Worm (Caenorhabditis elegans): ENCODE measurements around the gene rol-3.

rol-3 gene

DNA sequence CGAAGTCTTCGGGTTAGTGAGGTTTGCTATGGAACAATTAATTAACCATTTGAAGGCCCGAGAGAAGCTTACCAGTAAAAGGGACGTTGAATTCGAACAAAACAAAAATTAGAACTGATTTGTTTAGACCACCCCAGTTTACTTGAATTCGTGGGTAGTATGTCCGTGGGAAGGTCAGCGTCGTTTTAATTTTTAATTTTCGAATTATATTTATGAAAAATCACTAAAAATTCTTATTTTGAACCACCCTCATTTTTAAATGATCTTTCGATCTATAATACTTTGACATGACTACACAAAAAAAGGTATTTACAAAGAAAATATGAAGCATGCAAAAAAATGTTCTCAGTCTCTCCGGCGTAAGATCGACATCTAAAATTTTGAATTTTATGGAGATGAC lies 7.2 kb upstream of the rol-3 start, which contains the start of gene C16D9.5:
C16D9.5 (minus strand) TSS at position 101 of the 400 bp plus-strand sequence.
- TF ChIP-seq gmeb-1 (tag; optimal IDR thresholded peaks at IDR 0.05): no peak
- no peak for TF ChIP-seq nhr-77 (tag; optimal IDR thresholded peaks at IDR 0.05)
- no peak for TF ChIP-seq sma-3 (GFP tag; optimal IDR thresholded peaks at IDR 0.05)
- TF ChIP-seq F13H6.1 (tag; optimal IDR thresholded peaks at IDR 0.05): no peak
- TF ChIP-seq ceh-82 (tag; optimal IDR thresholded peaks at IDR 0.05): no peak
- no peak for TF ChIP-seq R02D3.7 (tag; optimal IDR thresholded peaks at IDR 0.05)
- TF ChIP-seq fos-1 (tag; optimal IDR thresholded peaks at IDR 0.05): no peak
- no peak for TF ChIP-seq crh-2 (tag; optimal IDR thresholded peaks at IDR 0.05)
- no peak for TF ChIP-seq blmp-1 (tag; optimal IDR thresholded peaks at IDR 0.05; ENCODE audit: insufficient read depth)
- TF ChIP-seq peb-1 (tag; optimal IDR thresholded peaks at IDR 0.05): no peak
- TF ChIP-seq snpc-4 (tag; optimal IDR thresholded peaks at IDR 0.05): no peak
- TF ChIP-seq alr-1 (tag; optimal IDR thresholded peaks at IDR 0.05): no peak
- TF ChIP-seq unc-39 (tag; optimal IDR thresholded peaks at IDR 0.05): no peak
- TF ChIP-seq nhr-11 (tag; optimal IDR thresholded peaks at IDR 0.05): no peak
- TF ChIP-seq nhr-25 (tag; optimal IDR thresholded peaks at IDR 0.05): no peak
- TF ChIP-seq nhr-12 (tag; optimal IDR thresholded peaks at IDR 0.05): no peak
- no peak for TF ChIP-seq dmd-4 (tag; optimal IDR thresholded peaks at IDR 0.05)
- no peak for TF ChIP-seq mbf-1 (tag; optimal IDR thresholded peaks at IDR 0.05)
- no peak for TF ChIP-seq elt-3 (tag; optimal IDR thresholded peaks at IDR 0.05)
- TF ChIP-seq sem-4 (tag; optimal IDR thresholded peaks at IDR 0.05): no peak

DNA sequence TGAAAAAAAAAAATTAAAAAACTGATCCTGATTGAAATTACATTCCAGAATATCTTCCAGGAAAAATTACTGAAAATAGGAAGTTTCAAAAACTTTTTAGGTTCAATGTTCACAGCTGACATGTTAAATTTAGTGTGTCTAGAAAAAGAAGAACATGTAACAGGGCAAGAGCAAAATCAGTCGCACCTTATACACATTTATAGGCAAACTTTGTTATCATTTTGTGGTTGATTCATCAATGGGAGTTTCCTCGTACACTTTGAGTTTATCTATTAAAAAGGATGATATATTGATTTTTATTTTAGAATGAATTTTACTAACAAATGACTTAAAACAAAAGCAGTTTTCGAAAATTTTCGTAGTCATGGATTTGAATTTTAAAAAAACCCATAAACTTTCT lies 5.0 kb upstream of the rol-3 start:
- TF ChIP-seq snpc-4 (tag; optimal IDR thresholded peaks at IDR 0.05) (no peak), fos-1 (tag; optimal IDR thresholded peaks at IDR 0.05) (peak; percentile 73)

DNA sequence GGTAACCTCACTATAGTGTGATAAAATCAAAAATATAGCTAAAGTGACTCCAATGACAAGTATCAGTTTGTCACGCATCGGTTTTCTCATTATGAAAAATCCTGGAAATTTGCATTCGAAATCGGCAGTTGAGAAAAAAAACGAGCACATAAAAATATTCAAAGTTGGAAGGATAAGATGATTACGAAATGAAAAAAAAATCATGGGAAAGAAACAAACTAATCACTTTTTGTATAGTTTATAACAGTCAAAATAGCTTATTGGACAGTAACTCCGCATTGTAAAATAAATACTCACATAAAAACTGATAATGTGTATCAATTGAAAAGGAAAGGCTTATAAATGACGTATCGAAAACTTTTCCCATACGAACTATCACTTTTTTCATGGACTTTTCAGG lies 4.6 kb upstream of the rol-3 start, which contains the start of gene C16D9.4:
C16D9.4 (minus strand) TSS at position 101 of the 400 bp plus-strand sequence.
- TF ChIP-seq mdl-1 (tag; optimal IDR thresholded peaks at IDR 0.05): no peak
- TF ChIP-seq peb-1 (tag; optimal IDR thresholded peaks at IDR 0.05): no peak
- TF ChIP-seq R02D3.7 (tag; optimal IDR thresholded peaks at IDR 0.05): no peak
- TF ChIP-seq nhr-21 (tag; optimal IDR thresholded peaks at IDR 0.05): no peak
- no peak for TF ChIP-seq unc-39 (tag; optimal IDR thresholded peaks at IDR 0.05)
- TF ChIP-seq sma-9 (GFP tag; optimal IDR thresholded peaks at IDR 0.05): no peak
- no peak for TF ChIP-seq sma-9 (tag; optimal IDR thresholded peaks at IDR 0.05)
- no peak for TF ChIP-seq sma-3 (GFP tag; optimal IDR thresholded peaks at IDR 0.05)
- no peak for TF ChIP-seq crh-2 (tag; optimal IDR thresholded peaks at IDR 0.05)
- no peak for TF ChIP-seq elt-1 (tag; optimal IDR thresholded peaks at IDR 0.05)
- no peak for TF ChIP-seq F13H6.1 (tag; optimal IDR thresholded peaks at IDR 0.05)
- no peak for TF ChIP-seq nhr-129 (tag; optimal IDR thresholded peaks at IDR 0.05)
- no peak for TF ChIP-seq nhr-6 (tag; optimal IDR thresholded peaks at IDR 0.05)
- no peak for TF ChIP-seq gmeb-1 (tag; optimal IDR thresholded peaks at IDR 0.05)
- TF ChIP-seq ztf-11 (tag; optimal IDR thresholded peaks at IDR 0.05): no peak
- TF ChIP-seq C34F6.9 (tag; optimal IDR thresholded peaks at IDR 0.05): no peak
- TF ChIP-seq ZK546.5 (tag; optimal IDR thresholded peaks at IDR 0.05): no peak
- TF ChIP-seq mab-5 (tag; optimal IDR thresholded peaks at IDR 0.05): no peak
- no peak for TF ChIP-seq dmd-4 (tag; optimal IDR thresholded peaks at IDR 0.05)
- TF ChIP-seq egl-27 (tag; optimal IDR thresholded peaks at IDR 0.05): no peak

DNA sequence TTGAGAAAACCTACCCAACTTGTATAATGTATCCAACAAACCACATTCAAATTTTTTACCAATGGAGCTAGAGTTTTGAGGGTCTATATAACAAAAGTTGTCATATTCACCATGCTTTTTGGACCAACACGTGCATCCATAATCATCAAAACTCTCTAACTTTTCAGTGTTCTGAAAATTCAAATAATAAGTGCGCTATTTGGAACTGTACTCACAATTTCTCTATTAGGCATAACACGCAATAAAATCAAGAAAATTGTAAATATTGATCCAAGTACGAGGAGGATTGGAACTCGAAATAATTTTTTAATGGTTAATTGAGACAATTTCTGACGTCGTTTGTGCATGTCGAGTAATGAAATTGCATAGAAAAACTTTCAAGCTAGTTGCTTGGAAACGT lies 1.7 kb upstream of the rol-3 start, which contains the start of gene C16D9.3:
C16D9.3 (minus strand) TSS at position 101 of the 400 bp plus-strand sequence.
- no peak for TF ChIP-seq ZK546.5 (tag; optimal IDR thresholded peaks at IDR 0.05)
- TF ChIP-seq C34F6.9 (tag; optimal IDR thresholded peaks at IDR 0.05): no peak
- TF ChIP-seq nhr-12 (tag; optimal IDR thresholded peaks at IDR 0.05): no peak
- no peak for TF ChIP-seq peb-1 (tag; optimal IDR thresholded peaks at IDR 0.05)
- no peak for TF ChIP-seq nhr-237 (tag; optimal IDR thresholded peaks at IDR 0.05)
- no peak for TF ChIP-seq ztf-11 (tag; optimal IDR thresholded peaks at IDR 0.05)
- TF ChIP-seq snpc-4 (tag; optimal IDR thresholded peaks at IDR 0.05): no peak
- TF ChIP-seq sem-4 (tag; optimal IDR thresholded peaks at IDR 0.05): no peak
- no peak for TF ChIP-seq ama-1 (optimal IDR thresholded peaks at IDR 0.05)
- TF ChIP-seq nhr-25 (tag; optimal IDR thresholded peaks at IDR 0.05): no peak

DNA sequence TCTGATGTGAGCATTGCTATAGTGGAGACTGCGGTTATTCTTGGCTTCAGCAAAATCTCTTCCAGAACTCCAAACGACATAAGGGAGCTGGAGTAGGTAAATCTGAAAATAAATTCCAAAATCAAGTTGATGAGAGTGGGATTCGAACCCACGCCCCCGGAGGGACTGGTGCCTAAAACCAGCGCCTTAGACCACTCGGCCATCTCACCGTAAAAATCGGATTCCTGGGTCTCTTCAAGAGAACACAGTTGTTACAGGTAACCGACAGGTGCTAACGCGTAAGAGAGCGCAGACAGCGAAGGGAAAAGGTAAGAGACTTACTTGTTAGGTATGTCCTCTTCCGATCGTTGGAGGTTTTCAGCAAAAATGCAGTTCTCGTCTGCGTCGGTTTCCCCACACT lies 2.9 kb downstream of the rol-3 start:
- TF ChIP-seq nhr-129 (tag; optimal IDR thresholded peaks at IDR 0.05): peak; percentile 45
- no peak for TF ChIP-seq F13H6.1 (tag; optimal IDR thresholded peaks at IDR 0.05)
- TF ChIP-seq R02D3.7 (tag; optimal IDR thresholded peaks at IDR 0.05): no peak
- peak; percentile 49 for TF ChIP-seq snpc-4 (tag; optimal IDR thresholded peaks at IDR 0.05)
- TF ChIP-seq crh-2 (tag; optimal IDR thresholded peaks at IDR 0.05): peak; percentile 48
- no peak for TF ChIP-seq zag-1 (tag; optimal IDR thresholded peaks at IDR 0.05)
- TF ChIP-seq ceh-16 (tag; optimal IDR thresholded peaks at IDR 0.05): no peak
- no peak for TF ChIP-seq skn-1 (tag; optimal IDR thresholded peaks at IDR 0.05)
- peak; percentile 6 for TF ChIP-seq C34F6.9 (tag; optimal IDR thresholded peaks at IDR 0.05)
- TF ChIP-seq gmeb-1 (tag; optimal IDR thresholded peaks at IDR 0.05): peak; percentile 6
- no peak for TF ChIP-seq unc-62 (GFP tag; optimal IDR thresholded peaks at IDR 0.05)
- TF ChIP-seq nhr-21 (tag; optimal IDR thresholded peaks at IDR 0.05): peak; percentile 29
- peak; percentile 54 for TF ChIP-seq sma-3 (GFP tag; optimal IDR thresholded peaks at IDR 0.05)

Measured in whole organism, L2 larva.